Fruit fly (Drosophila melanogaster) whole organism: ENCODE data around the gene fd102C.
"Not testable (repeated sequence)": the region's sequence is repeated elsewhere in the genome, so short reads cannot be mapped to it uniquely, and the experiment has no call there.

Experiments
- CG8478 ChIP-seq: fragments of >200 bp; optimal IDR thresholded peaks from 2 replicates; lab custom pipeline; 2018; ENCODE audit warnings: inconsistent platforms
- Dll ChIP-seq: fragments of >200 bp; optimal IDR thresholded peaks from 2 replicates; lab custom pipeline; 2017
- EcR ChIP-seq, 2 experiments: fragments of >200 bp; optimal IDR thresholded peaks; 2 replicates each; lab custom pipeline; 2017; ENCODE audit warnings: missing biosample characterization in 2 of 2, missing genetic modification characterization in 2 of 2, missing genetic modification reagents in 2 of 2
- pan ChIP-seq: fragments of >200 bp; optimal IDR thresholded peaks from 2 replicates; lab custom pipeline; 2017
- psq ChIP-seq: fragments of >200 bp; optimal IDR thresholded peaks from 2 replicates; lab custom pipeline; 2017
- usp ChIP-seq: fragments of >200 bp; optimal IDR thresholded peaks from 2 replicates; lab custom pipeline; 2017; ENCODE audit warnings: missing biosample characterization, missing genetic modification characterization, mixed read lengths

The fd102C gene

DNA sequence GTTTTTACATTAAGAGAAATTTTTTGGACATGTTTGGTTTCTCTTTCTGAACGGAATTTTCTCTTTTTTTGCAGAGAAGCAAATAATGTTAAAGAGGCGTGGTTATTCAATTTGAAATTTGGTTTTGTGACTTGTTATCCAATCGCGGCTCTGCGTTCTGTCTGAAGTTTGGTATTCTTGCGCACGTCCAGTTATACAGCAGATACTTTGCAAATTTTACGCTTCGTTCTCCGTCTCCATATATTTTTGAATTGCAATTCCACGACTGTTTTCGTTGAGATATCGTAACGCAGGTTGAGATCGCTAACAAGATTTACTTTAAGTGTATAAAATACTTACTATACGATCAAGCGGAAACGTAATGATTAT is 9.9 kb downstream of the fd102C start:
- no peak for TF ChIP-seq usp (GFP tag; lab: Kevin White, UChicago)
- TF ChIP-seq Dll (lab: Kevin White, UChicago) = no peak
- TF ChIP-seq pan (lab: Kevin White, UChicago) = no peak
- TF ChIP-seq EcR (GFP tag; optimal IDR thresholded peaks at IDR 0.05; lab: Kevin White, UChicago) = no peak
- TF ChIP-seq CG8478 = no peak
- no peak for TF ChIP-seq psq (lab: Kevin White, UChicago)

DNA sequence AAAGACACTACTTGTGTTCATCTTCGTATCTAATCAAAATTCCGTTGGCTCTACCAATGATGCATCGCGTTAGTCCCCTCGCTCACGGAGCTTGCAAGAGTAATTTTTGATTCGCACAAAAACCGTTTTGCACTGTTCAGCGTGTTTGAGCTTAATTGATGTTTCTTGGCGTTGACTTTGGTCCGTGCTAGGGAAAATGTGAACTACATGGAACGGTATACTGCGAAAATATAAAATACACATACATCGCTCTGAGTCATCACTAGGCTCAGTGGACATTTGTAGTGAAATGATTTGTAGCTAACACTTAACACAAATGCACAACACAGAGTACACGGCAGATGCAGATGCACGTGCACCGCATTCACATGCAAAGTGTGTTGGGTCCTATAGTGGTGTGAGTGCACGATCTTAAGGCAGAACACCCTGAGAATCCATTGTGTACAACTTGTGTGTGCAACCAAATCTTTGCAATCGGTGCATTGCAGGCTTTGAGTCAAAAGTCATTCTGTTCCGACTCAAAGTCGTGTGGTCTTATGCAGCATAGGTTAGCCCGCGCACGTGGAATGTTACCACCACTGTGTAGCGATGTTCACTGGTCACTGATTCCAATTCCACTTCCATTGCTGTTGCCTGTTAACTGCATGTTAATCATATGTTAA is 10.4 kb downstream of the fd102C start, which contains the start of gene Sox102F:
TSS of gene Sox102F (minus strand) at position 604 of the 662 bp plus-strand sequence.
- no peak for TF ChIP-seq EcR (GFP tag; optimal IDR thresholded peaks at IDR 0.05; lab: Kevin White, UChicago)
- no peak for TF ChIP-seq usp (GFP tag; lab: Kevin White, UChicago)
- no peak for TF ChIP-seq psq (lab: Kevin White, UChicago)
- TF ChIP-seq pan (lab: Kevin White, UChicago) = no peak

DNA sequence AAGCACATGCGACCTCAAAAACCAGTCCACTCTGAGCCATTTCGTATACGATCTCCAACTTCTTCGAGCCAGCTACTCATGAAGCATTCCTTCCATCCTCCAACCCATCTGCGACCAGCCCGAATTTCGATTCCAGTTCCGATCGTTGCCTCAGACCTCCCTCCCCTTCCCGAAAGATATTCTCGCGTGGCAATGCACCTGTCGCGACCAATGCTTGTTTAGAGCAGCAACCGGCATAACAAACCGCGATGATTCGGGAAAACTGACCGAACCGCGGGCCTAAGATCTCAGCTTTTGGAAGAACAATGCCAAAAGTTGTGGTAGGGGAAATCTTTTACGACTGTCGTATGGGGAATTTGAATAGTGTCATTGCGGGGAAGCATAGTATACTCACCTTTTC is 11.3 kb downstream of the fd102C start:
- TF ChIP-seq CG8478 (no peak), pan (lab: Kevin White, UChicago) (no peak), EcR (GFP tag; optimal IDR thresholded peaks at IDR 0.05; lab: Kevin White, UChicago) (peak in 1 of 2 experiments; percentile 53), psq (lab: Kevin White, UChicago) (no peak), Dll (lab: Kevin White, UChicago) (no peak)

DNA sequence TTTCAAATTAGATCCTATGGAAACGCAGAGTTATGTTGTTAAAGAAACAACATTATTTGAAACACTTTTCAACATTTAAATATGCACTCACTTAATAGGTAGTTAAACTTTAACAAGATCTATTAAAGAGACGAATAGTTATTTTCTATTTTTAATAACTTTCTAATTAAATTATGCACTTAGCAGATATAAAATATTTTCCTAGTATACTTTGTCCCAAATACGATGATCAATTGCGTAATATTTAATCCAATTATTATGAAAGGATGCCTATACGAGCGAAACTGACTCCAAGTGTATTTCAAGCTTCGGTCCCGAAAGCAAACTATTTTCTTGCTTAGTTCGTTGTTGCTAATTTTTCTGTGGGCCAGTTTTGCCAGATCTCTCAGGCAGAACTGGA is 12.5 kb downstream of the fd102C start:
- no peak for TF ChIP-seq pan (lab: Kevin White, UChicago)
- TF ChIP-seq psq (lab: Kevin White, UChicago) = no peak
- no peak for TF ChIP-seq EcR (GFP tag; optimal IDR thresholded peaks at IDR 0.05; lab: Kevin White, UChicago)
- TF ChIP-seq usp (GFP tag; lab: Kevin White, UChicago) = no peak
- TF ChIP-seq CG8478 = no peak
- TF ChIP-seq Dll (lab: Kevin White, UChicago) = no peak

DNA sequence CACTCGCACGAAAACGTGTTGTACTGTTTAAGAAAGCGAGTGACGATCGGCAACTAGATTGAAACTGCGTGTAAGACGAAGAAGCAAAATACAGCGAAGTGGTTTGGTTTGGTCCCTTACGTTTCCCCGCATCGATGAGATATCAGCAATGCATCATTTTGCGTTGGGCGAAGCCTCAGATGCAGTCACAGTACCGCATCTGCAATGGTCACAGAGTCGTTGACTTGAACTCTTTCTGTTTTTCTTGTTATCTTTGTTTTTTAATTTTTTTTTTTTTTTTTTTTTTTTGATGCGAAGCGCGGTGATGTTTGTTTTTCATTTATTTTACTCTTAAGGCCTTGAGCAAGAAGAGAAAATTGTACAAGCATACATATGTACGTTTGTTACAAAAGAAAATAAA is 14.5 kb downstream of the fd102C start:
- no peak for TF ChIP-seq EcR (GFP tag; optimal IDR thresholded peaks at IDR 0.05; lab: Kevin White, UChicago)
- TF ChIP-seq Dll (lab: Kevin White, UChicago) = no peak
- no peak for TF ChIP-seq pan (lab: Kevin White, UChicago)
- TF ChIP-seq CG8478 = no peak
- TF ChIP-seq psq (lab: Kevin White, UChicago) = no peak
- TF ChIP-seq usp (GFP tag; lab: Kevin White, UChicago) = no peak

DNA sequence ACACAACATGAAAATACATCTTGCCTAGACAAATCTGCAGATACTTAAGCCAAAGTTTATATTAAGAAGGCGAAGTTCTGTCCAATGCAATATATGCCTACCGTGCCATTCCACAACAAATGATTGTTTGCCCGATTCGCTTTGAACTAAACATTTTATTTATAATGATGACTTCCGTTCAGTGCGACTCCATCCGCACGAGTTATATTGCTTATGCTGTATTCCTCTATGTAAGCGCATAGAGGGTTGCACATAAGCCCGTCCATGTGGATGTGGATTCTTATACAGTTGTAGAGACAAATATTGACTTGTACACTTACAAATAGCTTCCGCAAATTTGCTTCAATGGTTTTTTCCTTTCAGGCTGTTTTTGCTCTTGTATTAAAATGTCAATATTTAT is 20.3 kb downstream of the fd102C start:
- TF ChIP-seq EcR (GFP tag; optimal IDR thresholded peaks at IDR 0.05; lab: Kevin White, UChicago) (no peak), usp (GFP tag; lab: Kevin White, UChicago) (no peak), psq (lab: Kevin White, UChicago) (no peak), CG8478 (no peak), Dll (lab: Kevin White, UChicago) (no peak)

DNA sequence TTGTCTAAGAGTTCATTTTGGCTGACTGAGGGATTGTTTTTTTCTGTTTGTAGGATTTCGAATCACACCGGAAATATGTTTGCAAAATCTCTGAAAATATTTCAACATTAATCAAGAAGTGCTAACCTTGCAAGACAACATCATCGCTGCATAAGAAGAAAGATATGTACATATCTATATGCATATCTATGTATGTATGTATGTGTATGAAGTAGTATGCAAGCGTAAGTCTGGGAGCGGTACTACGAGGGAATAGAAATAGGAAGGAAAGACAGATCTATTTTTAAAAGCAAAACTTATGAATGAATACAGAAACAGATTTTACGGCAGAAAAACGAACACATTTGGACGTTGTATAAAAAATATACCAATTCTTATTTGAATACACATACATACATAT is 26.5 kb downstream of the fd102C start:
- TF ChIP-seq CG8478 (no peak), pan (lab: Kevin White, UChicago) (no peak), usp (GFP tag; lab: Kevin White, UChicago) (no peak), Dll (lab: Kevin White, UChicago) (no peak), EcR (GFP tag; optimal IDR thresholded peaks at IDR 0.05; lab: Kevin White, UChicago) (no peak), psq (lab: Kevin White, UChicago) (no peak)

DNA sequence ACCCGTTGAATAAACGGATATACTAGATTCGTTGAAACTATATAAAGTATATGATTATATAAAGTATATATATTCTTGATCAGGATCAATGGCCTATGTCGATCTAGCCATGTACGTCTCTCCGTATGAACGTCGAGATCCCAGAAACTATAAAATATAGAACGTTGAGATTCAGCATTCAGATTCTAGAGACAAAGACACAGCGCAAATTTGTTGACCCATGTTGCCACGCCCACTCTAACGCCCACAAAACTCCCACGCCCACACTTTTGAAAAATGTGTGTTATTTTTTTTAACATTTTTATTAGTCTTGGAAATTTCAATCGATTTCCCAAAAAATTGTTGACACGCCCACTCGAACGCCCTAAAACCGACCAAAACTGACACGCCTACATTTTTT is 27.8 kb downstream of the fd102C start:
- TF ChIP-seq EcR (GFP tag; optimal IDR thresholded peaks at IDR 0.05; lab: Kevin White, UChicago) (no peak), CG8478 (no peak), psq (lab: Kevin White, UChicago) (no peak)

DNA sequence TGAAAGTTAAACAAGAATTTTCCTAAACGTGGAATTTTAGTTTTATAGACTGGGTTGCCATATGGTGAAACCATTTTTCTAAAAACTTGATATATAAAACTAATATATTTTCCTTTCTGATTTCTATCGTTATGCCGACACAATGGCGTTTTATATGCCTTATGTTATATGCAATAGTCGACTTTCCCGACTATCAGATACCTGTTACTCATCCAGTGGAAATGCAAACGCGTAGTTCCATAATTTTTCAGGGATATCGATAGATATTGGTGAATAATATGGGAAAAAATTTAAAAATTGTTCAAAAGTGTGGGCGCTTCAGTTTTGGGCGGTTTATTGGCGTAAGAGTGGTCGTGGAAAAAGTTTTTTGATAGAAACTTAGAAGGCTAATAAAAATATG is 33.5 kb downstream of the fd102C start:
- TF ChIP-seq pan (lab: Kevin White, UChicago) (no peak), Dll (lab: Kevin White, UChicago) (no peak), EcR (GFP tag; optimal IDR thresholded peaks at IDR 0.05; lab: Kevin White, UChicago) (no peak), psq (lab: Kevin White, UChicago) (no peak), usp (GFP tag; lab: Kevin White, UChicago) (no peak), CG8478 (no peak)

DNA sequence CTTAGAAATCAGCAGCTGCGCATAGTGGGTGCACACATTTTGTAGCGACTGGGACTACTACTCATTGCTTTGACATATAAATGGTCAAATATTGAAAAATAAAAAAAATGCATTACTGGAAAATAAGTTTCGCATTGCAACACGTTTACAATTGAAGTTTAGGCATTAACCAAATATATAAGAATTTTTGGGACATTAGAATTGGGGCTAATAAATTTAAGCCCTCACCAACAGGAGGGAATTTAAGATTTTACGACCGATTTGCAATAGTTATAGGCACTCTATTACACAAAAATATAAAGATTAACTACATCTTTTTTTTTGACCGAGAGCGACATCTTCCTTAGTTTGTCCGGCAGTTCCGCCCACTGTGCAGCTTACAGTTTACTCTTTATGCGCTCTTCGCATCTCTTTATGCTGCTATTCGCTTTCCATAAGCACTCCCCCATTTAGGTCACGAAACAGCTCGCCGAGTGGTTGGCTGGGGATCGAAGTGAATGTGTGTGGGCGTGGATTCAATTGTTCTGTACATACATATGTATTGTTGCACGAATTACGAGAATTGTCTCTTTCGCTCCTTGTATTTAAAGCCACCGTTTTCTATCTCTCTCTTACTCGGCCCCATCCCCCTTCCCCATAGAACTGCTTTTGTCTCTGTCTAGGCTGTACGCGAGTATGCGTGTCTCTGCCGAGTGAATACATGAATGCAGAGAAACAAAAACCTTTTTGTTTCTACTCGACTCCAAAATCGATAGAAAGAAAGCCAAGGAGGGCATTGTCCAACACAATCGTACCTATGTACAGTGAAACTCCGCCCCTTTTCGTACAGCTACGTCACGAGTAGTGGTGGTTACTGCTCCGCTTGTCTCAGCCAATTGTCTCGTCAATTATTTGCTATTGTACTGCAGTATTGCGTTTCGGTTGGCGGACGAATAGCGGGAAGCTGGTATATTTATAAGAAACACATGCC is 36.6 kb downstream of the fd102C start:
- TF ChIP-seq pan (lab: Kevin White, UChicago) (no peak), CG8478 (peak; percentile 28)

DNA sequence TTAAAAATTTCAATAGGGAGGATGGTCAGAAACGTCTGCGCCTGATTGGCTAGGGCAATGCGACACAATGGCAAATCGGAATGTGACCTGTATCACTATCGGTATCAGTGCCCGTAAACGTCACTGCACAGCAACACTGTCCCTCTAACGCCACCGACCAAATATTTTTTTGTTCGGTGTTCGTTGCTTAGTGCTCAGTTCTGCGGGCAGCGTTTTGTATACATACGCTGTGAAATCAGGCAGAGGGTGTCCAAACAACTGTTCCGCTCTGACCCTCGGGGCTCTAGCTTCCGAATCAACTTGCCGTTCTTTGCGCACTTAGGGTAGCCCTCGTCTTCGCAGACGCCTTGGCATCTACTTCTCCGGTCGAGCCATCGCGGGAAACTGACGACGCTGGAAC is 37.4 kb downstream of the fd102C start:
- no peak for TF ChIP-seq EcR (GFP tag; optimal IDR thresholded peaks at IDR 0.05; lab: Kevin White, UChicago)
- no peak for TF ChIP-seq pan (lab: Kevin White, UChicago)
- no peak for TF ChIP-seq usp (GFP tag; lab: Kevin White, UChicago)
- TF ChIP-seq psq (lab: Kevin White, UChicago) = no peak
- TF ChIP-seq Dll (lab: Kevin White, UChicago) = no peak
- no peak for TF ChIP-seq CG8478

DNA sequence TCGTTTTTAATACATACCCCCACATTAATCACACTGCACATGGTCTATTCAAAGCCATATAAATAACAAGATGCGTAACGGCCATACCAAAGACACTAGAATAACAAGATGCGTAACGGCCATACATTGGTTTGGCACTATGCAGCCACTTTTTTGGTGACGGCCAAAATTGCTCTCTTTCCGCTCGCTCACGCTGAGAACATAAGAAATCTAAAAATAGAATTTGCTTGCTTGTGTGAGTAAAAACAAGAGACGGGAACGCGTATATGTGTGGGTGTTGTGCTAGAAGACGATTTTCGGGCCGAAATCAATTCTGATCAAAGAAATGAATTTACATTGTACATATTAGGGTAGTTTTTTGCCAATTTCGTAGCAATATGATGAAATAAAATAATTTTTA is 55.5 kb downstream of the fd102C start, which contains the start of gene MED26:
TSS of gene MED26 (minus strand) at position 101 of the 400 bp plus-strand sequence.
- TF ChIP-seq psq (lab: Kevin White, UChicago); pan (lab: Kevin White, UChicago); CG8478: not testable (repeated sequence)
